Worm (Caenorhabditis elegans) whole organism, L3 larva: Measurements from ENCODE around the gene T16H12.2.

ENCODE experiments used
- ceh-9 ChIP-seq: sonication (generic microtip); optimal IDR thresholded peaks from 2 replicates; lab custom pipeline; 2018; ENCODE audit warnings: missing biosample characterization, missing genetic modification characterization
- elt-2 ChIP-seq: sonication (generic microtip); optimal IDR thresholded peaks from 2 replicates; lab custom pipeline; 2016; ENCODE audit warnings: missing genetic modification reagents, mild to moderate bottlenecking, missing genetic modification characterization, missing compliant biosample characterization
- elt-3 ChIP-seq, 3 experiments: fragments of 150-350 bp in 1 of 3; sonication (generic microtip) in 2 of 3; optimal IDR thresholded peaks; 2 replicates in 2 of 3; 4 replicates in 1 of 3; lab custom pipeline; 2014 to 2017; ENCODE audit warnings: missing biosample characterization in 3 of 3, missing genetic modification characterization in 3 of 3
- lin-15B ChIP-seq: fragments of 150-350 bp; optimal IDR thresholded peaks from 2 replicates; lab custom pipeline; 2014; ENCODE audit warnings: missing biosample characterization, missing genetic modification characterization
- nhr-67 ChIP-seq: fragments of 150-350 bp; optimal IDR thresholded peaks from 2 replicates; lab custom pipeline; 2014; ENCODE audit warnings: missing biosample characterization, missing genetic modification characterization

DNA sequence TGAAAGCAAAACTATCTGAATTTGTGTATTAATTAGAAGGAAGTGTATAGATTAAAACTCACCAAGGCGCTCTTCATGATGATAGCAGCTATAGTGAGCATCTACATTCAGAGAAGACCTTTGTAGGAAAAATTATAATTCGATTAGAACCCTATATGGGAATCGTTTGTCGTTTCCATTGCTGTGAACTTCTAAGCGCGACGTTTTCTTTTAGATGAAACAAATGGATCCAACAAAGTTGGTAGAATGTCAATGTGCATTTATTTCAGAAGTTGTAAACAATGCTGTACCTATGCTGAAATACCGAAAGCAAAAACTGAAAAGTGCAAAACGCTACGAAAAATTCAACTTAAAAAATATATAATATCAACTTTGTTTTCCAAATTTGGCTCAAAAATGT is 30.1 kb upstream of the T16H12.2 start, which contains the start of gene T16G12.10:
- TF ChIP-seq elt-2 (tag; lab: Kevin White, UChicago) (no peak), ceh-9 (tag; lab: Kevin White, UChicago) (no peak), nhr-67 (no peak), lin-15B (tag; lab: Kevin White, UChicago) (no peak), elt-3 (tag; optimal IDR thresholded peaks at IDR 0.05; lab: Kevin White, UChicago) (no peak)
